Fruit fly (Drosophila melanogaster): ENCODE data around the gene CG1090.

CG1090 gene

dm6 chr3R:4359625-4360024 is at the start of gene CG1090:
Gene CG1090 (plus strand): TSS chr3R:4359883.
- no peak for TF ChIP-seq CG7357 (GFP tag; IDR thresholded peaks at IDR 0.05)
- TF ChIP-seq gce (GFP tag; IDR thresholded peaks at IDR 0.05), result 0 out of 3 replicates have a peak, but pooled peaks have one; percentile 39
- TF ChIP-seq NFAT (GFP tag; IDR thresholded peaks at IDR 0.05), result peak; percentile 30; the same call in 1 of the 2 replicates
- TF ChIP-seq Nf-YB (GFP tag; optimal IDR thresholded peaks at IDR 0.05), result peak; percentile 6
- no peak for TF ChIP-seq sr (GFP tag; IDR thresholded peaks at IDR 0.05)
- TF ChIP-seq kni (GFP tag; optimal IDR thresholded peaks at IDR 0.05), result no peak
- TF ChIP-seq CG17385 (GFP tag; optimal IDR thresholded peaks at IDR 0.05), result peak; percentile 28
- TF ChIP-seq CG17328 (GFP tag; IDR thresholded peaks at IDR 0.05), result peak; percentile 23; the same call in 1 of the 2 replicates
- TF ChIP-seq CG16813 (GFP tag; IDR thresholded peaks at IDR 0.05; ENCODE audit: partially characterized antibody), result no peak
- no peak for TF ChIP-seq Bdp1 (GFP tag; optimal IDR thresholded peaks at IDR 0.05)
- TF ChIP-seq zfh1 (GFP tag; IDR thresholded peaks at IDR 0.05), result 0 out of 3 replicates have a peak, but pooled peaks have one; percentile 6
- TF ChIP-seq lbe (GFP tag; optimal IDR thresholded peaks at IDR 0.05), result no peak
- TF ChIP-seq B-H2 (GFP tag; optimal IDR thresholded peaks at IDR 0.05), result peak; percentile 5
- no peak for TF ChIP-seq wek (GFP tag; optimal IDR thresholded peaks at IDR 0.05)
- TF ChIP-seq fd96Cb (tag; optimal IDR thresholded peaks at IDR 0.05), result no peak
- TF ChIP-seq oc (tag; optimal IDR thresholded peaks at IDR 0.05), result no peak
- TF ChIP-seq cato (GFP tag; optimal IDR thresholded peaks at IDR 0.05; ENCODE audit: borderline replicate concordance), result no peak
- TF ChIP-seq Hr51 (GFP tag; optimal IDR thresholded peaks at IDR 0.05), result no peak
- peak; percentile 36 for TF ChIP-seq CG6854 (GFP tag; optimal IDR thresholded peaks at IDR 0.05)
- no peak for TF ChIP-seq en (GFP tag; optimal IDR thresholded peaks at IDR 0.05)
- TF ChIP-seq Deaf1 (tag; optimal IDR thresholded peaks at IDR 0.05), result peak; percentile 95
- 0 out of 3 replicates have a peak, but pooled peaks have one; percentile 36 for TF ChIP-seq CG2199 (GFP tag; IDR thresholded peaks at IDR 0.05)
- no peak for TF ChIP-seq tna (GFP tag; IDR thresholded peaks at IDR 0.05; ENCODE audit: partially characterized antibody)
- TF ChIP-seq CrebB (tag; optimal IDR thresholded peaks at IDR 0.05), result peak; percentile 37
- peak; percentile 60 for TF ChIP-seq Med (GFP tag)
- TF ChIP-seq unc-4 (GFP tag; IDR thresholded peaks at IDR 0.05; ENCODE audit: partially characterized antibody), result 0 out of 2 replicates have a peak, but pooled peaks have one; percentile 29
- TF ChIP-seq hb (GFP tag; IDR thresholded peaks at IDR 0.05; ENCODE audit: partially characterized antibody), result no peak
- TF ChIP-seq CG10654 (GFP tag; optimal IDR thresholded peaks at IDR 0.05), result no peak
- TF ChIP-seq Hand (GFP tag; optimal IDR thresholded peaks at IDR 0.05), result peak; percentile 60
- peak; percentile 52 for TF ChIP-seq Meics (GFP tag; optimal IDR thresholded peaks at IDR 0.05)
- peak; percentile 82 for TF ChIP-seq CG6765 (GFP tag; optimal IDR thresholded peaks at IDR 0.05)
- TF ChIP-seq CTCF (GFP tag; optimal IDR thresholded peaks at IDR 0.05), result peak; percentile 90
- 0 out of 2 replicates have a peak, but pooled peaks have one; percentile 36 for TF ChIP-seq CG16779 (GFP tag; IDR thresholded peaks at IDR 0.05)
- TF ChIP-seq Fer3 (tag; optimal IDR thresholded peaks at IDR 0.05), result peak; percentile 11
- TF ChIP-seq nau (GFP tag; optimal IDR thresholded peaks at IDR 0.05), result peak; percentile 22
- TF ChIP-seq CG8290 (GFP tag; optimal IDR thresholded peaks at IDR 0.05), result no peak
- peak in 1 of 2 experiments; percentile 56 for TF ChIP-seq CG8290 (tag; optimal IDR thresholded peaks at IDR 0.05)
- TF ChIP-seq caup (GFP tag; optimal IDR thresholded peaks at IDR 0.05; ENCODE audit: severe bottlenecking), result peak; percentile 29
- TF ChIP-seq MESR4 (GFP tag; optimal IDR thresholded peaks at IDR 0.05), result no peak
- peak; percentile 10 for TF ChIP-seq CG12659 (GFP tag; optimal IDR thresholded peaks at IDR 0.05)
- peak; percentile 77 for TF ChIP-seq lab (GFP tag; optimal IDR thresholded peaks at IDR 0.05)
- TF ChIP-seq CG6175 (GFP tag; IDR thresholded peaks at IDR 0.05), result peak; percentile 39; the same call in 1 of the 3 replicates
- TF ChIP-seq so (GFP tag; IDR thresholded peaks at IDR 0.05), result no peak
- TF ChIP-seq CG1602 (GFP tag; optimal IDR thresholded peaks at IDR 0.05), result no peak
- no peak for TF ChIP-seq cwo (GFP tag; optimal IDR thresholded peaks at IDR 0.05)
- TF ChIP-seq Nf-YC (tag; optimal IDR thresholded peaks at IDR 0.05), result peak; percentile 37
- TF ChIP-seq CG13296 (GFP tag; optimal IDR thresholded peaks at IDR 0.05), result peak; percentile 40
- TF ChIP-seq HmgD (GFP tag; optimal IDR thresholded peaks at IDR 0.05), result no peak
- TF ChIP-seq CG34376 (GFP tag; optimal IDR thresholded peaks at IDR 0.05), result peak; percentile 73
- peak; percentile 38 for TF ChIP-seq scrt (GFP tag; optimal IDR thresholded peaks at IDR 0.05)

Measured in whole organism, embryonic.